Worm (Caenorhabditis elegans): Measurements from ENCODE around the gene C18A11.4.
A peak's percentile ranks its signal among the peaks of the same experiment; 100 is the strongest.

- TF ChIP-seq blmp-1 (tag; optimal IDR thresholded peaks at IDR 0.05; ENCODE audit: insufficient read depth) (peak; percentile 63), nhr-23 (tag; optimal IDR thresholded peaks at IDR 0.05) (no peak), R02D3.7 (tag; optimal IDR thresholded peaks at IDR 0.05) (no peak), unc-62 (GFP tag; optimal IDR thresholded peaks at IDR 0.05) (no peak), ama-1 (optimal IDR thresholded peaks at IDR 0.05) (no peak), nhr-77 (tag; optimal IDR thresholded peaks at IDR 0.05) (no peak), mdl-1 (tag; optimal IDR thresholded peaks at IDR 0.05) (no peak), lsy-2 (tag; optimal IDR thresholded peaks at IDR 0.05) (no peak), ztf-1 (GFP tag; conservative IDR thresholded peaks at IDR 0.05) (no peak), unc-39 (tag; optimal IDR thresholded peaks at IDR 0.05) (no peak), nhr-237 (tag; optimal IDR thresholded peaks at IDR 0.05) (no peak), ceh-16 (tag; optimal IDR thresholded peaks at IDR 0.05) (no peak)
These were observed 40.5 kb upstream of the C18A11.4 start for ce11 chrX:8004845-8005244.

All from whole organism, L2 larva.